Fruit fly (Drosophila melanogaster) whole organism, embryonic: ENCODE data around the gene eIF3h.

Source experiments
- Antp ChIP-seq: fragments of 200-800 bp; sonication (Bioruptor generic); optimal IDR thresholded peaks from 3 replicates; lab custom pipeline; 2016; ENCODE audit warnings: missing biosample characterization, missing genetic modification characterization
- Blimp-1 ChIP-seq: fragments of 200-800 bp; sonication (Bioruptor generic); optimal IDR thresholded peaks from 3 replicates; lab custom pipeline; 2018; ENCODE audit warnings: missing biosample characterization, missing genetic modification characterization, mild to moderate bottlenecking, moderate library complexity, missing genetic modification reagents
- CG10654 ChIP-seq: fragments of 200-800 bp; sonication (Bioruptor generic); optimal IDR thresholded peaks from 2 replicates; lab custom pipeline; 2016; ENCODE audit warnings: missing biosample characterization, missing genetic modification characterization
- CG13894 ChIP-seq: fragments of 200-800 bp; sonication (Bioruptor generic); optimal IDR thresholded peaks from 3 replicates; lab custom pipeline; 2018; ENCODE audit warnings: missing biosample characterization, mild to moderate bottlenecking, missing genetic modification characterization, moderate library complexity
- CG14710 ChIP-seq: fragments of 200-800 bp; sonication (Bioruptor generic); optimal IDR thresholded peaks from 3 replicates; lab custom pipeline; 2019; ENCODE audit warnings: missing biosample characterization, mild to moderate bottlenecking, missing genetic modification characterization, moderate library complexity
- CG15696 ChIP-seq: fragments of 200-800 bp; sonication (Bioruptor generic); optimal IDR thresholded peaks from 2 replicates; lab custom pipeline; 2019; ENCODE audit warnings: missing biosample characterization, mild to moderate bottlenecking, missing genetic modification characterization, moderate library complexity
- CG17568 ChIP-seq: fragments of 200-800 bp; sonication (Bioruptor generic); optimal IDR thresholded peaks from 2 replicates; lab custom pipeline; 2018; ENCODE audit warnings: missing biosample characterization, mild to moderate bottlenecking, missing genetic modification characterization, moderate library complexity
- CG17802 ChIP-seq: fragments of 200-800 bp; sonication (Bioruptor generic); optimal IDR thresholded peaks from 2 replicates; lab custom pipeline; 2018; ENCODE audit warnings: missing biosample characterization, mild to moderate bottlenecking, missing genetic modification characterization, moderate library complexity
- CG17829 ChIP-seq: fragments of 200-800 bp; optimal IDR thresholded peaks from 2 replicates; lab custom pipeline; 2019; ENCODE audit warnings: missing biosample characterization, mild to moderate bottlenecking, missing genetic modification characterization, moderate library complexity
- CG18764 ChIP-seq: fragments of 200-800 bp; sonication (Bioruptor generic); optimal IDR thresholded peaks from 3 replicates; lab custom pipeline; 2016; ENCODE audit warnings: missing biosample characterization, missing genetic modification characterization
- CG2129 ChIP-seq: fragments of 200-800 bp; sonication (Bioruptor generic); IDR thresholded peaks from 2 replicates; pipeline ENCODE4 v1.3.6; 2022; ENCODE audit warnings: missing biosample characterization, missing genetic modification characterization; ENCODE audit not compliant: partially characterized antibody
- CG2712 ChIP-seq: fragments of 200-800 bp; optimal IDR thresholded peaks from 3 replicates; lab custom pipeline; 2019; ENCODE audit warnings: missing biosample characterization, mild to moderate bottlenecking, missing genetic modification characterization, moderate library complexity
- CG30403 ChIP-seq: fragments of 200-800 bp; sonication (Bioruptor generic); optimal IDR thresholded peaks from 3 replicates; lab custom pipeline; 2016; ENCODE audit warnings: missing biosample characterization, missing genetic modification characterization
- CG3065 ChIP-seq: fragments of 200-800 bp; sonication (Bioruptor generic); optimal IDR thresholded peaks from 2 replicates; lab custom pipeline; 2016; ENCODE audit warnings: missing biosample characterization, missing genetic modification characterization
- CG32532 ChIP-seq: fragments of 200-800 bp; sonication (Bioruptor generic); IDR thresholded peaks from 2 replicates; pipeline ENCODE4 v1.3.6; 2022; ENCODE audit warnings: missing biosample characterization, missing genetic modification characterization
- CG4707 ChIP-seq: fragments of 200-800 bp; sonication (Bioruptor generic); optimal IDR thresholded peaks from 2 replicates; lab custom pipeline; 2018; ENCODE audit warnings: missing biosample characterization, mild to moderate bottlenecking, missing genetic modification characterization, moderate library complexity
- CG4820 ChIP-seq: fragments of 200-800 bp; sonication (Bioruptor generic); optimal IDR thresholded peaks from 3 replicates; lab custom pipeline; 2016; ENCODE audit warnings: missing biosample characterization, missing genetic modification characterization
- CG7556 ChIP-seq: fragments of 200-800 bp; sonication (Bioruptor generic); optimal IDR thresholded peaks from 2 replicates; lab custom pipeline; 2017; ENCODE audit warnings: missing biosample characterization, mild to moderate bottlenecking, missing genetic modification characterization
- CG7786 ChIP-seq: fragments of 200-800 bp; sonication (Bioruptor generic); optimal IDR thresholded peaks from 2 replicates; lab custom pipeline; 2016; ENCODE audit warnings: missing biosample characterization, missing genetic modification characterization
- CG8290 ChIP-seq, 3 experiments: fragments of 200-800 bp; sonication (Bioruptor generic); optimal IDR thresholded peaks; 2 replicates each; lab custom pipeline; 2016 to 2019; ENCODE audit warnings: missing biosample characterization in 3 of 3, missing genetic modification characterization in 3 of 3, mild to moderate bottlenecking in 2 of 3, moderate library complexity in 1 of 3
- CG8359 ChIP-seq: fragments of 200-800 bp; sonication (Bioruptor generic); optimal IDR thresholded peaks from 2 replicates; lab custom pipeline; 2017; ENCODE audit warnings: missing biosample characterization, mild to moderate bottlenecking, missing genetic modification characterization, borderline replicate concordance
- CTCF ChIP-seq: fragments of 200-800 bp; sonication (Bioruptor generic); optimal IDR thresholded peaks from 2 replicates; lab custom pipeline; 2017; ENCODE audit warnings: missing biosample characterization, mild to moderate bottlenecking, missing genetic modification characterization, moderate library complexity
- CoRest ChIP-seq: fragments of 200-800 bp; sonication (Bioruptor generic); optimal IDR thresholded peaks from 3 replicates; lab custom pipeline; 2018; ENCODE audit warnings: missing biosample characterization, mild to moderate bottlenecking, missing genetic modification characterization, moderate library complexity
- Dad ChIP-seq: fragments of 200-800 bp; sonication (Bioruptor generic); optimal IDR thresholded peaks from 3 replicates; lab custom pipeline; 2016; ENCODE audit warnings: missing biosample characterization, missing genetic modification characterization
- Dek ChIP-seq: fragments of 200-800 bp; sonication (Bioruptor generic); optimal IDR thresholded peaks from 3 replicates; lab custom pipeline; 2019; ENCODE audit warnings: missing biosample characterization, mild to moderate bottlenecking, missing genetic modification characterization, moderate library complexity
- Dip2 ChIP-seq: fragments of 200-800 bp; sonication (Bioruptor generic); IDR thresholded peaks from 2 replicates; pipeline ENCODE4 v1.3.6; 2022; ENCODE audit warnings: missing biosample characterization, missing genetic modification characterization
- Dll ChIP-seq: fragments of 200-800 bp; sonication (Bioruptor generic); IDR thresholded peaks from 4 replicates; pipeline ENCODE4 v1.3.6; 2022; ENCODE audit warnings: missing biosample characterization, missing genetic modification characterization; ENCODE audit not compliant: partially characterized antibody
- Eip74EF ChIP-seq, 2 experiments: fragments of 200-800 bp in 1 of 2; fragments of >200 bp in 1 of 2; sonication (Bioruptor generic) in 1 of 2; optimal IDR thresholded peaks; 2 replicates each; lab custom pipeline; 2017 to 2019; ENCODE audit warnings: missing biosample characterization in 2 of 2, missing genetic modification characterization in 2 of 2, mild to moderate bottlenecking in 1 of 2, moderate library complexity in 1 of 2
- Fer2 ChIP-seq: fragments of 200-800 bp; sonication (Bioruptor generic); optimal IDR thresholded peaks from 2 replicates; lab custom pipeline; 2018; ENCODE audit warnings: missing biosample characterization, mild to moderate bottlenecking, missing genetic modification characterization, moderate library complexity
- MBD-R2 ChIP-seq: fragments of 200-800 bp; sonication (Bioruptor generic); IDR thresholded peaks from 2 replicates; pipeline ENCODE4 v1.3.6; 2022; ENCODE audit warnings: missing biosample characterization, missing genetic modification characterization
- NFAT ChIP-seq: fragments of 200-800 bp; sonication (Bioruptor generic); IDR thresholded peaks from 2 replicates; pipeline ENCODE4 v1.3.6; 2022; ENCODE audit warnings: missing biosample characterization, missing genetic modification characterization
- Nf-YA ChIP-seq: fragments of 200-800 bp; sonication (Bioruptor generic); IDR thresholded peaks from 2 replicates; pipeline ENCODE4 v1.3.6; 2022; ENCODE audit warnings: missing biosample characterization, missing genetic modification characterization
- Ptx1 ChIP-seq: fragments of 200-800 bp; sonication (Bioruptor generic); IDR thresholded peaks from 2 replicates; pipeline ENCODE4 v1.3.6; 2022; ENCODE audit warnings: missing biosample characterization, missing genetic modification characterization
- Sox102F ChIP-seq: fragments of 200-800 bp; sonication (Bioruptor generic); optimal IDR thresholded peaks from 2 replicates; lab custom pipeline; 2018; ENCODE audit warnings: missing biosample characterization, mild to moderate bottlenecking, missing genetic modification characterization, moderate library complexity
- Sry-β ChIP-seq: fragments of 200-800 bp; sonication (Bioruptor generic); optimal IDR thresholded peaks from 2 replicates; lab custom pipeline; 2018; ENCODE audit warnings: missing biosample characterization, mild to moderate bottlenecking, missing genetic modification characterization, moderate library complexity
- Taf1 ChIP-seq: fragments of 200-800 bp; sonication (Bioruptor generic); IDR thresholded peaks from 2 replicates; pipeline ENCODE4 v1.3.6; 2022; ENCODE audit warnings: missing biosample characterization, missing genetic modification characterization
- ci ChIP-seq: fragments of 200-800 bp; sonication (Bioruptor generic); IDR thresholded peaks from 3 replicates; pipeline ENCODE4 v1.3.6; 2022; ENCODE audit warnings: missing biosample characterization, missing genetic modification characterization
- dysf ChIP-seq: fragments of 200-800 bp; sonication (Bioruptor generic); IDR thresholded peaks from 3 replicates; pipeline ENCODE4 v1.3.6; 2022; ENCODE audit warnings: missing biosample characterization, missing genetic modification characterization
- en ChIP-seq: fragments of 200-800 bp; sonication (Bioruptor generic); optimal IDR thresholded peaks from 2 replicates; lab custom pipeline; 2016; ENCODE audit warnings: missing biosample characterization, missing genetic modification characterization
- fd3F ChIP-seq: fragments of 200-800 bp; sonication (Bioruptor generic); optimal IDR thresholded peaks from 2 replicates; lab custom pipeline; 2018; ENCODE audit warnings: missing biosample characterization, mild to moderate bottlenecking, missing genetic modification characterization, moderate library complexity
- gce ChIP-seq: fragments of 200-800 bp; sonication (Bioruptor generic); IDR thresholded peaks from 3 replicates; pipeline ENCODE4 v1.3.6; 2022; ENCODE audit warnings: missing biosample characterization, missing genetic modification characterization
- gro ChIP-seq: fragments of 200-800 bp; sonication (Bioruptor generic); optimal IDR thresholded peaks from 2 replicates; lab custom pipeline; 2016; ENCODE audit warnings: missing biosample characterization, missing genetic modification characterization
- pb ChIP-seq: fragments of 200-800 bp; sonication (Bioruptor generic); optimal IDR thresholded peaks from 3 replicates; lab custom pipeline; 2016; ENCODE audit warnings: missing biosample characterization, missing genetic modification characterization
- pho ChIP-seq: fragments of 200-800 bp; sonication (Bioruptor generic); optimal IDR thresholded peaks from 2 replicates; lab custom pipeline; 2016; ENCODE audit warnings: missing biosample characterization, missing genetic modification characterization
- ranshi ChIP-seq: fragments of 200-800 bp; sonication (Bioruptor generic); IDR thresholded peaks from 2 replicates; pipeline ENCODE4 v1.3.6; 2022; ENCODE audit warnings: missing biosample characterization, missing genetic modification characterization
- sens ChIP-seq: fragments of 200-800 bp; sonication (Bioruptor generic); peaks from one replicate; lab custom pipeline; 2016; ENCODE audit warnings: missing biosample characterization, missing genetic modification characterization
- ssp ChIP-seq: fragments of 200-800 bp; sonication (Bioruptor generic); IDR thresholded peaks from 2 replicates; pipeline ENCODE4 v1.3.6; 2022; ENCODE audit warnings: missing biosample characterization, missing genetic modification characterization
- toy ChIP-seq: fragments of 200-800 bp; sonication (Bioruptor generic); IDR thresholded peaks from 2 replicates; pipeline ENCODE4 v1.3.6; 2022; ENCODE audit warnings: missing biosample characterization, missing genetic modification characterization
- twi ChIP-seq: fragments of 200-800 bp; optimal IDR thresholded peaks from 2 replicates; lab custom pipeline; 2019; ENCODE audit warnings: missing biosample characterization, mild to moderate bottlenecking, missing genetic modification characterization, moderate library complexity

Gene eIF3h

DNA sequence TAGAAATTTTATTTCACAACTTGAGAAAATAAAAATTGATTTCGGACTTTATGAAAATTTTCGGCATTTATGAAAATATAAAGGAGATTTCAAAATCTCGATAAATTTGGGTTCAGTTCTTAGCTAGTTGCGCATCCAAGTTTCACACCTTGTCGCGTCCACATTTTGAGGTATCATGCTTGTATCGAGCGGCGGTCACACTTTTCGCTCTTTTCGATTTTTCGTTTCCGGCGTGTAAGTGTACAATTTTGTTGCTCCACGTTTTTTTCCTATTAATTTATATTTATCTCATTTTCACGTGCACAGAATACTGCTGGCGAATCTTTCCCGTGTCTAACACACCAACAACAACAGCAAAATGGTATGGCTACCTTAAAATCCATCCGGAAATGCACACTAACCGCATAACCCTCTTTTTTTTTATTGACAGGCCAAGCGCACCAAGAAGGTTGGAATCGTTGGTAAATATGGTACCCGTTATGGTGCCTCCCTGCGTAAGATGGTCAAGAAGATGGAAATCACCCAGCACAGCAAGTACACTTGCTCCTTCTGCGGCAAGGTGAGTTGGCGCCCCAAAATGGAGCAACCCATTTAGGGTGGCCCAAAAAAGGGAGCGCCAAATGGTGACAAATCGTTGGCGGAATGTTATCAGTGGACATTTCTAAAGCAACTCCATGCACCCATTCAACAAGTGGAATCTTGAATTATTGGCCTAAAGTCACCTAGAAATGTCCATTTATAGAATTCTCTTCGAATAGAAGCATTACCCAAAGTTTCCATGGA lies 18.1 kb upstream of the eIF3h start, which contains the start of gene RpL37A (continued):
- TF ChIP-seq dysf (GFP tag; lab: Robert Waterston, UW): peak; percentile 55; the same call in 1 of the 3 replicates
- TF ChIP-seq ssp (GFP tag; lab: Robert Waterston, UW): peak; percentile 7; the same call in 1 of the 2 replicates
- TF ChIP-seq twi (tag; lab: Kevin White, UChicago): peak; percentile 53
- TF ChIP-seq Blimp-1: no peak
- TF ChIP-seq Ptx1 (GFP tag; lab: Robert Waterston, UW): no peak; the same call in 1 of the 2 replicates
- peak; percentile 60 for TF ChIP-seq Nf-YA
- peak; percentile 68 for TF ChIP-seq CG17802 (tag; lab: Kevin White, UChicago)
- TF ChIP-seq CG30403 (GFP tag; lab: Kevin White, UChicago): peak; percentile 69
- TF ChIP-seq CG17568 (GFP tag; lab: Kevin White, UChicago): peak; percentile 81
- no peak for TF ChIP-seq Taf1 (GFP tag; lab: Robert Waterston, UW)
- TF ChIP-seq CoRest (tag; lab: Kevin White, UChicago): peak; percentile 68
- no peak; the same call in 1 of the 2 replicates for TF ChIP-seq NFAT (GFP tag; lab: Robert Waterston, UW)
- peak; percentile 78 for TF ChIP-seq CG18764 (GFP tag; lab: Kevin White, UChicago)
- TF ChIP-seq Dip2 (GFP tag; lab: Robert Waterston, UW): no peak
- TF ChIP-seq CG4820 (GFP tag; lab: Kevin White, UChicago): peak; percentile 53
- peak; percentile 84 for TF ChIP-seq CG14710
- no peak for TF ChIP-seq Sox102F
- TF ChIP-seq Eip74EF (GFP tag; optimal IDR thresholded peaks at IDR 0.05; lab: Kevin White, UChicago): peak in 1 of 2 experiments; percentile 77
- peak; percentile 79 for TF ChIP-seq pb (GFP tag; lab: Kevin White, UChicago)
- TF ChIP-seq CG10654 (GFP tag; lab: Kevin White, UChicago): peak; percentile 76
- no peak for TF ChIP-seq Dll
- peak; percentile 83 for TF ChIP-seq pho
- TF ChIP-seq CG8359 (GFP tag; lab: Kevin White, UChicago): peak; percentile 66
- no peak for TF ChIP-seq CG2129 (GFP tag; lab: Robert Waterston, UW)
- TF ChIP-seq ci (GFP tag; lab: Robert Waterston, UW): peak; percentile 96
- peak; percentile 60 for TF ChIP-seq CG7556
- peak; percentile 84 for TF ChIP-seq CG32532
- TF ChIP-seq Dad: peak; percentile 73
- TF ChIP-seq Dek: peak; percentile 58
- peak; percentile 49 for TF ChIP-seq Sry-β (GFP tag; lab: Kevin White, UChicago)
- TF ChIP-seq Fer2: peak; percentile 41
- peak; percentile 84 for TF ChIP-seq CG17829 (tag; lab: Kevin White, UChicago)
- TF ChIP-seq CG4707 (GFP tag; lab: Kevin White, UChicago): peak; percentile 53
- TF ChIP-seq ranshi (GFP tag; lab: Robert Waterston, UW): peak; percentile 77; the same call in 1 of the 2 replicates
- TF ChIP-seq CG3065: no peak
- peak; percentile 70 for TF ChIP-seq CTCF (GFP tag; lab: Kevin White, UChicago)
- TF ChIP-seq gro (GFP tag; lab: Kevin White, UChicago): peak; percentile 88
- TF ChIP-seq gce: peak; percentile 78; the same call in 2 of the 3 replicates
- peak; percentile 81 for TF ChIP-seq CG2712 (tag; lab: Kevin White, UChicago)
- peak; percentile 60 for TF ChIP-seq Antp
- TF ChIP-seq en (GFP tag; lab: Kevin White, UChicago): peak; percentile 47
- TF ChIP-seq CG8290 (GFP tag; optimal IDR thresholded peaks at IDR 0.05; lab: Kevin White, UChicago): peak; percentile 86
- TF ChIP-seq CG8290 (tag; optimal IDR thresholded peaks at IDR 0.05; lab: Kevin White, UChicago): peak; percentile 81 to 89
- TF ChIP-seq CG15696: peak; percentile 28
- peak; percentile 83 for TF ChIP-seq CG13894
- peak; percentile 67 for TF ChIP-seq MBD-R2
- TF ChIP-seq CG7786: peak; percentile 35
- TF ChIP-seq toy (GFP tag; lab: Robert Waterston, UW): 0 out of 2 replicates have a peak, but pooled peaks have one; percentile 29
- peak; percentile 55 for TF ChIP-seq fd3F (GFP tag; lab: Kevin White, UChicago)
- peak; percentile 97 for TF ChIP-seq sens (GFP tag; lab: Kevin White, UChicago)
